Worm (Caenorhabditis elegans) whole organism, midembryonic: ENCODE results near the gene drh-1.

ENCODE experiments used
- cog-1 ChIP-seq: sonication (generic microtip); optimal IDR thresholded peaks from 2 replicates; lab custom pipeline; 2016; ENCODE audit warnings: missing genetic modification characterization, missing compliant biosample characterization
- flt-1 ChIP-seq: fragments of 200-800 bp; sonication (Bioruptor generic); IDR thresholded peaks from 2 replicates; pipeline ENCODE4 v1.3.6; 2022; ENCODE audit warnings: missing genetic modification characterization, missing compliant biosample characterization
- med-1 ChIP-seq: sonication (generic microtip); optimal IDR thresholded peaks from 2 replicates; lab custom pipeline; 2017; ENCODE audit warnings: missing genetic modification characterization, mild to moderate bottlenecking, missing compliant biosample characterization, antibody characterized with exemption, missing genetic modification reagents; ENCODE audit not compliant: insufficient read depth
- ref-1 ChIP-seq: fragments of 200-800 bp; sonication (Bioruptor generic); conservative IDR thresholded peaks from 2 replicates; pipeline ENCODE4 v1.3.6; 2022; ENCODE audit warnings: missing genetic modification reagents, missing genetic modification characterization, missing compliant biosample characterization
- tab-1 ChIP-seq: fragments of 200-800 bp; sonication (Bioruptor generic); IDR thresholded peaks from 2 replicates; pipeline ENCODE4 v1.3.6; 2022; ENCODE audit warnings: missing genetic modification characterization, missing compliant biosample characterization
- ztf-23 ChIP-seq: fragments of 200-800 bp; sonication (Bioruptor generic); IDR thresholded peaks from 2 replicates; pipeline ENCODE4 v1.3.6; 2022; ENCODE audit warnings: missing genetic modification reagents, missing genetic modification characterization, missing compliant biosample characterization

DNA sequence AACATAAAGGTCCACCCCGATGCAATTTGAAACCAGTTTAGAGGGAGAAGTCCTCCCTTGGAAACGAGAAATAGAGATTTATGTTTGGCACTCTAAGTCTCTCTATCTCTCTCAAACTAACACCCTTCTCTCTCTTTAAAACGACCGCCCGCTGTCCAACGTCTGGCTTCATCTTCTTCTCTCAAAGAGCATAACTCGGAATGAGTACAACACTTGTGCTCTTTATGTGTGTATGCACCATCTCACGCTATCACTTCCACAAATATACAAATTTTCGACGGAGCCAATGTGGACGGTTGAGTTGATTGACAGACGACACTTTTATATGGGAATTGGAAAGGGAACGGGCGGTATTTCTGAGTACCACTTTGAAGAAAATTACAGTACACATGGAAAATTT lies 38.8 kb downstream of the drh-1 start:
- TF ChIP-seq flt-1 (GFP tag; lab: Robert Waterston, UW), result no peak
- no peak for TF ChIP-seq med-1 (GFP tag; lab: Kevin White, UChicago)
- TF ChIP-seq ztf-23 (GFP tag; lab: Robert Waterston, UW), result no peak
- no peak for TF ChIP-seq tab-1 (GFP tag; lab: Robert Waterston, UW)
- TF ChIP-seq ref-1, result no peak
- TF ChIP-seq cog-1 (tag; lab: Kevin White, UChicago), result no peak
